Worm (Caenorhabditis elegans) whole organism, early embryonic: ENCODE measurements around the gene Y116A8C.9.

Source experiments
- F13C5.2 ChIP-seq: sonication (generic microtip); optimal IDR thresholded peaks from 2 replicates; lab custom pipeline; 2017; ENCODE audit warnings: mild to moderate bottlenecking, missing genetic modification characterization, inconsistent platforms, missing compliant biosample characterization
- ceh-36 ChIP-seq: sonication (generic microtip); optimal IDR thresholded peaks from 2 replicates; lab custom pipeline; 2016; ENCODE audit warnings: missing genetic modification characterization, inconsistent platforms, missing compliant biosample characterization
- flt-1 ChIP-seq: fragments of 200-800 bp; sonication (Bioruptor generic); IDR thresholded peaks from 2 replicates; pipeline ENCODE4 v1.3.6; 2022; ENCODE audit warnings: missing genetic modification characterization, missing compliant biosample characterization
- pes-1 ChIP-seq: fragments of 200-800 bp; sonication (Bioruptor generic); IDR thresholded peaks from 2 replicates; pipeline ENCODE4 v1.3.6; 2022; ENCODE audit warnings: missing genetic modification reagents, missing genetic modification characterization, missing compliant biosample characterization
- sea-1 ChIP-seq: fragments of 200-800 bp; sonication (Bioruptor generic); conservative IDR thresholded peaks from 2 replicates; pipeline ENCODE4 v1.3.6; 2022; ENCODE audit warnings: missing genetic modification characterization, missing compliant biosample characterization
- tbx-11 ChIP-seq: fragments of 200-800 bp; sonication (Bioruptor generic); IDR thresholded peaks from 2 replicates; pipeline ENCODE4 v1.3.6; 2022; ENCODE audit warnings: missing genetic modification characterization, missing compliant biosample characterization
- tbx-37 ChIP-seq: fragments of 200-800 bp; sonication (Bioruptor generic); conservative IDR thresholded peaks from 2 replicates; pipeline ENCODE4 v1.3.6; 2022; ENCODE audit warnings: missing genetic modification reagents, missing genetic modification characterization, missing compliant biosample characterization
- tra-4 ChIP-seq: sonication (generic microtip); optimal IDR thresholded peaks from 2 replicates; lab custom pipeline; 2017; ENCODE audit warnings: missing genetic modification characterization, missing compliant biosample characterization

DNA sequence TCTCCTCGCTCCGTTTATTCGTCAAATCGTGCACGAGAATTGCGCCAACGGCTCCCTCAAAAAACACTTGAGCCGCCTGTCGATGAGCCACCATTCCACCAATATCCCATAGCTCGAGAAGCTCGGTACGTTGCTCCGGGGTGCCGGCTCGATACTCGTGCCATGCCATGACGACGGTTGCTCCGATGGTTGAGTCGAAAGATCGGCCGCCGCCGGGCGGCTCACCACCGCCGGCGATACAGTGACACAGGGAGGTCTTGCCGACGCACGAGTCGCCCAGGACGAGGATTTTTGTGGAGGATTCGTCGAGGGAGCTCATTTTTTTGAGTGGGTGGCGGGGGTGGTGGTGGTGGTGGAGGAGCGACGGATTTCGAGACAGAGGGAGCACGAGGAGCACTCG is 10.5 kb downstream of the Y116A8C.9 start:
- no peak for TF ChIP-seq flt-1 (GFP tag; lab: Robert Waterston, UW)
- TF ChIP-seq tbx-11 (GFP tag; lab: Robert Waterston, UW) = no peak
- TF ChIP-seq pes-1 (GFP tag; lab: Robert Waterston, UW) = no peak
- TF ChIP-seq tra-4 (tag; lab: Kevin White, UChicago) = no peak
- no peak for TF ChIP-seq ceh-36 (tag; lab: Kevin White, UChicago)
- no peak for TF ChIP-seq tbx-37
- no peak for TF ChIP-seq F13C5.2
- TF ChIP-seq sea-1 (GFP tag; lab: Robert Waterston, UW) = no peak
